Worm (Caenorhabditis elegans): Measurements from ENCODE around the gene F17E9.15.

- TF ChIP-seq somi-1 (GFP tag; optimal IDR thresholded peaks at IDR 0.05) (no peak), sdz-38 (tag; optimal IDR thresholded peaks at IDR 0.05) (no peak), ztf-6 (GFP tag; IDR thresholded peaks at IDR 0.05) (no peak), mes-4 (tag; optimal IDR thresholded peaks at IDR 0.05) (no peak), nfyb-1 (GFP tag; IDR thresholded peaks at IDR 0.05) (no peak), snpc-3.4 (tag; optimal IDR thresholded peaks at IDR 0.05) (no peak), snpc-1.1 (tag; optimal IDR thresholded peaks at IDR 0.05; ENCODE audit: insufficient read depth) (no peak)
Measured at ce11 chrIV:8396348-8396747, 49.1 kb downstream of the F17E9.15 start, which contains the start of gene timm-17B.2.

Data from whole organism, young adult.